Fruit fly (Drosophila melanogaster): Measurements from ENCODE around the gene CG17440.
A peak's percentile ranks its signal among the peaks of the same experiment; 100 is the strongest.

The CG17440 gene

dm6 chrX:9247171-9247783 is 22.4 kb downstream of the CG17440 start, which contains the start of the genes amx and Dsor1 (continued):
- TF ChIP-seq ato (GFP tag; IDR thresholded peaks at IDR 0.05; ENCODE audit: partially characterized antibody) (no peak), CG2129 (GFP tag; IDR thresholded peaks at IDR 0.05; ENCODE audit: partially characterized antibody) (no peak), Taf1 (GFP tag; IDR thresholded peaks at IDR 0.05) (no peak), CG4282 (GFP tag; optimal IDR thresholded peaks at IDR 0.05) (no peak), dysf (GFP tag; IDR thresholded peaks at IDR 0.05) (no peak), CG10274 (GFP tag; optimal IDR thresholded peaks at IDR 0.05) (no peak), knrl (GFP tag; IDR thresholded peaks at IDR 0.05; ENCODE audit: partially characterized antibody) (0 out of 3 replicates have a peak, but pooled peaks have one; percentile 10), CG7987 (GFP tag; optimal IDR thresholded peaks at IDR 0.05) (no peak), C15 (GFP tag; IDR thresholded peaks at IDR 0.05) (no peak), Optix (GFP tag; IDR thresholded peaks at IDR 0.05) (no peak), Fer3 (tag; optimal IDR thresholded peaks at IDR 0.05) (no peak), CG10267 (tag; optimal IDR thresholded peaks at IDR 0.05) (peak; percentile 12), CG18619 (GFP tag; optimal IDR thresholded peaks at IDR 0.05) (no peak), Opbp (GFP tag; IDR thresholded peaks at IDR 0.05; ENCODE audit: partially characterized antibody) (no peak), CG34376 (GFP tag; optimal IDR thresholded peaks at IDR 0.05) (no peak), Ets97D (GFP tag; optimal IDR thresholded peaks at IDR 0.05) (peak; percentile 26), Camta (GFP tag; optimal IDR thresholded peaks at IDR 0.05) (no peak), CG3726 (GFP tag; IDR thresholded peaks at IDR 0.05) (no peak), D19B (GFP tag; optimal IDR thresholded peaks at IDR 0.05) (no peak), Bgb (GFP tag; IDR thresholded peaks at IDR 0.05; ENCODE audit: partially characterized antibody) (no peak), HLHmδ (GFP tag; optimal IDR thresholded peaks at IDR 0.05) (no peak), sd (tag; optimal IDR thresholded peaks at IDR 0.05) (peak; percentile 21), Med (GFP tag) (peak; percentile 57), kah (GFP tag; optimal IDR thresholded peaks at IDR 0.05) (no peak), CG17328 (GFP tag; IDR thresholded peaks at IDR 0.05) (no peak), kni (GFP tag; optimal IDR thresholded peaks at IDR 0.05) (no peak), crc (GFP tag; optimal IDR thresholded peaks at IDR 0.05) (no peak), ap (GFP tag; IDR thresholded peaks at IDR 0.05) (no peak), Xrp1 (GFP tag; IDR thresholded peaks at IDR 0.05) (no peak), PHDP (tag; optimal IDR thresholded peaks at IDR 0.05) (no peak), chinmo (GFP tag; IDR thresholded peaks at IDR 0.05; ENCODE audit: partially characterized antibody) (no peak), CG42726 (GFP tag; IDR thresholded peaks at IDR 0.05; ENCODE audit: partially characterized antibody) (no peak), HLH4C (GFP tag; IDR thresholded peaks at IDR 0.05; ENCODE audit: partially characterized antibody) (no peak), CG15479 (GFP tag; optimal IDR thresholded peaks at IDR 0.05) (no peak), CG6791 (GFP tag; IDR thresholded peaks at IDR 0.05; ENCODE audit: partially characterized antibody) (no peak), Aef1 (GFP tag; IDR thresholded peaks at IDR 0.05) (0 out of 3 replicates have a peak, but pooled peaks have one; percentile 30), dm (GFP tag; optimal IDR thresholded peaks at IDR 0.05) (no peak), CG17359 (tag; optimal IDR thresholded peaks at IDR 0.05) (no peak), CG34224 (GFP tag; IDR thresholded peaks at IDR 0.05; ENCODE audit: partially characterized antibody) (no peak), zfh2 (GFP tag; optimal IDR thresholded peaks at IDR 0.05) (no peak), stc (GFP tag; IDR thresholded peaks at IDR 0.05) (no peak), ara (GFP tag; IDR thresholded peaks at IDR 0.05) (no peak), CG11456 (GFP tag; IDR thresholded peaks at IDR 0.05) (no peak), CG11085 (GFP tag; IDR thresholded peaks at IDR 0.05) (no peak), ranshi (GFP tag; IDR thresholded peaks at IDR 0.05) (no peak), CG33557 (GFP tag; optimal IDR thresholded peaks at IDR 0.05) (no peak), da (GFP tag; optimal IDR thresholded peaks at IDR 0.05) (no peak), eyg (GFP tag; optimal IDR thresholded peaks at IDR 0.05) (no peak), row (GFP tag; IDR thresholded peaks at IDR 0.05) (peak; percentile 72), CG1603 (tag; optimal IDR thresholded peaks at IDR 0.05) (peak; percentile 53)
